Worm (Caenorhabditis elegans): ENCODE measurements around the gene spt-5.

- TF ChIP-seq him-1 (tag; optimal IDR thresholded peaks at IDR 0.05) (no peak), W03F9.2 (tag; optimal IDR thresholded peaks at IDR 0.05) (no peak), dao-5 (tag; optimal IDR thresholded peaks at IDR 0.05) (no peak)
Measured at ce11 chrIV:12096479-12096878, 45.2 kb downstream of the spt-5 start, which contains the start of gene mon-2.
